Worm (Caenorhabditis elegans) whole organism, L2 larva: ENCODE results near the gene Y59A8B.24.
"Not testable (repeated sequence)": the region's sequence is repeated elsewhere in the genome, so short reads cannot be mapped to it uniquely, and the experiment has no call there.

Experiments used
- C34F6.9 ChIP-seq: fragments of 150-350 bp; optimal IDR thresholded peaks from 2 replicates; lab custom pipeline; 2014; ENCODE audit warnings: missing biosample characterization, missing genetic modification characterization
- F13H6.1 ChIP-seq: sonication (generic microtip); optimal IDR thresholded peaks from 2 replicates; lab custom pipeline; 2016; ENCODE audit warnings: missing genetic modification characterization, missing compliant biosample characterization
- R02D3.7 ChIP-seq: fragments of 150-350 bp; optimal IDR thresholded peaks from 2 replicates; lab custom pipeline; 2014; ENCODE audit warnings: missing biosample characterization, missing genetic modification characterization
- Y55F3AM.14 ChIP-seq: fragments of 200-800 bp; sonication (Bioruptor generic); optimal IDR thresholded peaks from 2 replicates; lab custom pipeline; 2018; ENCODE audit warnings: mild to moderate bottlenecking, missing genetic modification characterization, missing compliant biosample characterization
- alr-1 ChIP-seq: fragments of 150-350 bp; optimal IDR thresholded peaks from 2 replicates; lab custom pipeline; 2014; ENCODE audit warnings: missing biosample characterization, missing genetic modification characterization
- aly-2 ChIP-seq: fragments of 150-350 bp; optimal IDR thresholded peaks from 2 replicates; lab custom pipeline; 2014; ENCODE audit warnings: missing biosample characterization, missing genetic modification characterization
- ama-1 ChIP-seq: fragments of 150-350 bp; optimal IDR thresholded peaks from 2 replicates; lab custom pipeline; 2018; ENCODE audit warnings: inconsistent platforms
- ceh-82 ChIP-seq: fragments of 150-350 bp; optimal IDR thresholded peaks from 2 replicates; lab custom pipeline; 2014; ENCODE audit warnings: missing biosample characterization, missing genetic modification characterization
- crh-2 ChIP-seq: sonication (generic microtip); optimal IDR thresholded peaks from 2 replicates; lab custom pipeline; 2017; ENCODE audit warnings: missing biosample characterization, missing genetic modification characterization
- dmd-4 ChIP-seq: sonication (generic microtip); optimal IDR thresholded peaks from 2 replicates; lab custom pipeline; 2017; ENCODE audit warnings: missing biosample characterization, missing genetic modification characterization
- egl-27 ChIP-seq: sonication (generic microtip); optimal IDR thresholded peaks from 3 replicates; lab custom pipeline; 2017; ENCODE audit warnings: missing biosample characterization, missing genetic modification reagents, missing genetic modification characterization
- fos-1 ChIP-seq: fragments of 150-350 bp; optimal IDR thresholded peaks from 2 replicates; lab custom pipeline; 2014; ENCODE audit warnings: missing biosample characterization, missing genetic modification characterization
- gmeb-1 ChIP-seq: fragments of 150-350 bp; optimal IDR thresholded peaks from 2 replicates; lab custom pipeline; 2014; ENCODE audit warnings: missing biosample characterization, missing genetic modification characterization
- lin-11 ChIP-seq: fragments of 150-350 bp; sonication (generic microtip); optimal IDR thresholded peaks from 2 replicates; lab custom pipeline; 2014; ENCODE audit warnings: missing biosample characterization, missing genetic modification characterization, inconsistent platforms, mixed read lengths
- lsy-2 ChIP-seq, 2 experiments: fragments of 150-350 bp in 1 of 2; sonication (generic microtip) in 1 of 2; optimal IDR thresholded peaks; 2 replicates each; lab custom pipeline; 2014 to 2017; ENCODE audit warnings: missing biosample characterization in 2 of 2, missing genetic modification characterization in 2 of 2
- mab-5 ChIP-seq: fragments of 150-350 bp; optimal IDR thresholded peaks from 2 replicates; lab custom pipeline; 2014; ENCODE audit warnings: missing biosample characterization, missing genetic modification characterization
- mbf-1 ChIP-seq: sonication (generic microtip); optimal IDR thresholded peaks from 2 replicates; lab custom pipeline; 2017; ENCODE audit warnings: missing biosample characterization, missing genetic modification characterization
- nhr-10 ChIP-seq: sonication (generic microtip); optimal IDR thresholded peaks from 2 replicates; lab custom pipeline; 2017; ENCODE audit warnings: missing biosample characterization, missing genetic modification characterization
- nhr-129 ChIP-seq: fragments of 150-350 bp; optimal IDR thresholded peaks from 2 replicates; lab custom pipeline; 2014; ENCODE audit warnings: missing biosample characterization, missing genetic modification characterization
- nhr-21 ChIP-seq: fragments of 150-350 bp; optimal IDR thresholded peaks from 2 replicates; lab custom pipeline; 2014; ENCODE audit warnings: missing biosample characterization, missing genetic modification characterization
- nhr-23 ChIP-seq: fragments of 150-350 bp; optimal IDR thresholded peaks from 2 replicates; lab custom pipeline; 2014; ENCODE audit warnings: missing biosample characterization, missing genetic modification reagents, missing genetic modification characterization
- nhr-25 ChIP-seq: fragments of 150-350 bp; sonication (generic microtip); optimal IDR thresholded peaks from 3 replicates; lab custom pipeline; 2014; ENCODE audit warnings: missing biosample characterization, missing genetic modification characterization
- nhr-6 ChIP-seq: fragments of 150-350 bp; optimal IDR thresholded peaks from 2 replicates; lab custom pipeline; 2014; ENCODE audit warnings: missing biosample characterization, missing genetic modification characterization
- peb-1 ChIP-seq: fragments of 150-350 bp; optimal IDR thresholded peaks from 2 replicates; lab custom pipeline; 2014; ENCODE audit warnings: missing biosample characterization, missing genetic modification characterization
- sem-4 ChIP-seq: fragments of 150-350 bp; optimal IDR thresholded peaks from 2 replicates; lab custom pipeline; 2014; ENCODE audit warnings: missing biosample characterization, missing genetic modification reagents, missing genetic modification characterization
- skn-1 ChIP-seq: sonication (generic microtip); optimal IDR thresholded peaks from 2 replicates; lab custom pipeline; 2017; ENCODE audit warnings: missing biosample characterization, missing genetic modification characterization
- sma-3 ChIP-seq: sonication (generic microtip); optimal IDR thresholded peaks from 2 replicates; lab custom pipeline; 2016; ENCODE audit warnings: missing genetic modification reagents, missing genetic modification characterization, missing compliant biosample characterization
- snpc-4 ChIP-seq: fragments of 150-350 bp; optimal IDR thresholded peaks from 2 replicates; lab custom pipeline; 2014; ENCODE audit warnings: missing biosample characterization, missing genetic modification characterization
- unc-39 ChIP-seq: fragments of 150-350 bp; optimal IDR thresholded peaks from 2 replicates; lab custom pipeline; 2014; ENCODE audit warnings: missing biosample characterization, missing genetic modification characterization
- unc-55 ChIP-seq: fragments of 150-350 bp; sonication (generic microtip); optimal IDR thresholded peaks from 3 replicates; lab custom pipeline; 2014; ENCODE audit warnings: missing biosample characterization, missing genetic modification reagents, missing genetic modification characterization
- unc-62 ChIP-seq: fragments of 150-350 bp; optimal IDR thresholded peaks from 2 replicates; lab custom pipeline; 2014; ENCODE audit warnings: missing biosample characterization, missing genetic modification reagents, missing genetic modification characterization
- ztf-1 ChIP-seq: fragments of 200-800 bp; sonication (Bioruptor generic); conservative IDR thresholded peaks from 2 replicates; pipeline ENCODE4 v1.3.6; 2022; ENCODE audit warnings: missing genetic modification characterization, missing compliant biosample characterization
- ztf-11 ChIP-seq: sonication (generic microtip); optimal IDR thresholded peaks from 2 replicates; lab custom pipeline; 2017; ENCODE audit warnings: missing biosample characterization, missing genetic modification characterization
- ztf-4 ChIP-seq: fragments of 150-350 bp; optimal IDR thresholded peaks from 2 replicates; lab custom pipeline; 2014; ENCODE audit warnings: missing biosample characterization, missing genetic modification characterization

The Y59A8B.24 gene

ce11 chrV:17924095-17925000 is 27.4 kb upstream of the Y59A8B.24 start, which contains the start of gene usp-50:
Gene usp-50 (plus strand): TSS chrV:17924916.
- TF ChIP-seq nhr-23 (tag; lab: Kevin White, UChicago); nhr-10; aly-2: not testable (repeated sequence)

ce11 chrV:17928128-17928527 is 23.6 kb upstream of the Y59A8B.24 start:
- TF ChIP-seq lsy-2 (tag; optimal IDR thresholded peaks at IDR 0.05; lab: Kevin White, UChicago) (no peak), crh-2 (no peak), peb-1 (tag; lab: Kevin White, UChicago) (no peak), mbf-1 (tag; lab: Kevin White, UChicago) (no peak), R02D3.7 (no peak), unc-62 (GFP tag; lab: Kevin White, UChicago) (no peak), egl-27 (tag; lab: Kevin White, UChicago) (no peak), dmd-4 (no peak), sem-4 (no peak), aly-2 (no peak), nhr-21 (tag; lab: Kevin White, UChicago) (no peak), F13H6.1 (no peak)

- TF ChIP-seq egl-27 (tag; lab: Kevin White, UChicago), result no peak
- TF ChIP-seq aly-2, result no peak
Measured at ce11 chrV:17931795-17932194, 20.0 kb upstream of the Y59A8B.24 start.

- TF ChIP-seq mab-5 (tag; lab: Kevin White, UChicago) (no peak), lsy-2 (tag; optimal IDR thresholded peaks at IDR 0.05; lab: Kevin White, UChicago) (no peak), unc-62 (GFP tag; lab: Kevin White, UChicago) (no peak), nhr-129 (tag; lab: Kevin White, UChicago) (no peak), skn-1 (tag; lab: Kevin White, UChicago) (no peak), ztf-11 (tag; lab: Kevin White, UChicago) (no peak), ztf-1 (GFP tag; lab: Robert Waterston, UW) (no peak), ceh-82 (tag; lab: Kevin White, UChicago) (no peak), ztf-4 (tag; lab: Kevin White, UChicago) (no peak), nhr-23 (tag; lab: Kevin White, UChicago) (no peak), crh-2 (no peak), nhr-6 (no peak), C34F6.9 (tag; lab: Kevin White, UChicago) (no peak), nhr-21 (tag; lab: Kevin White, UChicago) (no peak), snpc-4 (tag; lab: Kevin White, UChicago) (no peak), unc-39 (tag; lab: Kevin White, UChicago) (no peak), Y55F3AM.14 (GFP tag; lab: Kevin White, UChicago) (no peak), alr-1 (tag; lab: Kevin White, UChicago) (no peak), F13H6.1 (no peak), ama-1 (lab: Kevin White, UChicago) (no peak)
- TF ChIP-seq, all 48 proteins: peak for 0
Measured at ce11 chrV:17935857-17936256, 15.9 kb upstream of the Y59A8B.24 start.

ce11 chrV:17938978-17939377 is 12.8 kb upstream of the Y59A8B.24 start:
- TF ChIP-seq lin-11, result no peak
- TF ChIP-seq ama-1 (lab: Kevin White, UChicago), result no peak
- no peak for TF ChIP-seq unc-62 (GFP tag; lab: Kevin White, UChicago)
- no peak for TF ChIP-seq snpc-4 (tag; lab: Kevin White, UChicago)
- no peak for TF ChIP-seq egl-27 (tag; lab: Kevin White, UChicago)
- no peak for TF ChIP-seq fos-1 (tag; lab: Kevin White, UChicago)
- TF ChIP-seq mbf-1 (tag; lab: Kevin White, UChicago), result no peak
- TF ChIP-seq aly-2, result no peak
- no peak for TF ChIP-seq nhr-6
- TF ChIP-seq crh-2, result no peak
- no peak for TF ChIP-seq unc-55 (GFP tag; lab: Kevin White, UChicago)
- no peak for TF ChIP-seq nhr-129 (tag; lab: Kevin White, UChicago)
- no peak for TF ChIP-seq F13H6.1
- TF ChIP-seq lsy-2 (tag; optimal IDR thresholded peaks at IDR 0.05; lab: Kevin White, UChicago), result no peak
- TF ChIP-seq nhr-25, result no peak
- TF ChIP-seq unc-39 (tag; lab: Kevin White, UChicago), result no peak
- no peak for TF ChIP-seq gmeb-1 (tag; lab: Kevin White, UChicago)
- no peak for TF ChIP-seq sma-3
- TF ChIP-seq nhr-23 (tag; lab: Kevin White, UChicago), result no peak
